Fruit fly (Drosophila melanogaster) whole organism, prepupa: Measurements from ENCODE around the gene CG18661.
A peak's percentile ranks its signal among the peaks of the same experiment; 100 is the strongest.

Source experiments
- CG10631 ChIP-seq: fragments of 200-800 bp; sonication (Bioruptor generic); optimal IDR thresholded peaks from 2 replicates; lab custom pipeline; 2016; ENCODE audit warnings: missing biosample characterization, missing genetic modification characterization
- CG10669 ChIP-seq: fragments of 200-800 bp; sonication (Bioruptor generic); optimal IDR thresholded peaks from 3 replicates; lab custom pipeline; 2018; ENCODE audit warnings: missing biosample characterization, mild to moderate bottlenecking, missing genetic modification characterization, moderate library complexity
- CG11294 ChIP-seq: fragments of 200-800 bp; sonication (Bioruptor generic); IDR thresholded peaks from 2 replicates; pipeline ENCODE4 v1.3.6; 2022; ENCODE audit warnings: missing biosample characterization, missing genetic modification characterization
- CG11762 ChIP-seq: fragments of 200-800 bp; sonication (Bioruptor generic); optimal IDR thresholded peaks from 3 replicates; lab custom pipeline; 2016; ENCODE audit warnings: missing biosample characterization, missing genetic modification characterization; ENCODE audit not compliant: insufficient read depth
- CG11902 ChIP-seq: fragments of 200-800 bp; sonication (Bioruptor generic); optimal IDR thresholded peaks from 3 replicates; lab custom pipeline; 2016; ENCODE audit warnings: missing biosample characterization, missing genetic modification characterization
- CG15336 ChIP-seq: fragments of 200-800 bp; sonication (Bioruptor generic); IDR thresholded peaks from 2 replicates; pipeline ENCODE4 v1.3.6; 2022; ENCODE audit warnings: missing biosample characterization, missing genetic modification characterization
- CG1621 ChIP-seq: fragments of 200-800 bp; sonication (Bioruptor generic); optimal IDR thresholded peaks from 3 replicates; lab custom pipeline; 2018; ENCODE audit warnings: missing biosample characterization, mild to moderate bottlenecking, missing genetic modification characterization
- CG16779 ChIP-seq: fragments of 200-800 bp; sonication (Bioruptor generic); optimal IDR thresholded peaks from 3 replicates; lab custom pipeline; 2017; ENCODE audit warnings: missing biosample characterization, mild to moderate bottlenecking, missing genetic modification characterization
- CG3032 ChIP-seq: fragments of 200-800 bp; optimal IDR thresholded peaks from 2 replicates; lab custom pipeline; 2019; ENCODE audit warnings: missing biosample characterization, mild to moderate bottlenecking, missing genetic modification characterization, moderate library complexity
- CG3919 ChIP-seq: fragments of 200-800 bp; sonication (Bioruptor generic); optimal IDR thresholded peaks from 3 replicates; lab custom pipeline; 2016; ENCODE audit warnings: missing biosample characterization, missing genetic modification characterization
- CG4318 ChIP-seq: fragments of 200-800 bp; sonication (Bioruptor generic); optimal IDR thresholded peaks from 3 replicates; lab custom pipeline; 2017; ENCODE audit warnings: missing biosample characterization, mild to moderate bottlenecking, missing genetic modification characterization
- CG6163 ChIP-seq: fragments of 200-800 bp; sonication (Bioruptor generic); IDR thresholded peaks from 3 replicates; pipeline ENCODE4 v1.3.6; 2022; ENCODE audit warnings: missing biosample characterization, missing genetic modification characterization
- CG6276 ChIP-seq: fragments of 200-800 bp; sonication (Bioruptor generic); optimal IDR thresholded peaks from 2 replicates; lab custom pipeline; 2017; ENCODE audit warnings: missing biosample characterization, mild to moderate bottlenecking, missing genetic modification characterization
- CG6792 ChIP-seq: fragments of 200-800 bp; sonication (Bioruptor generic); optimal IDR thresholded peaks from 3 replicates; lab custom pipeline; 2016; ENCODE audit warnings: missing biosample characterization, missing genetic modification characterization
- CG6808 ChIP-seq: fragments of 200-800 bp; sonication (Bioruptor generic); optimal IDR thresholded peaks from 3 replicates; lab custom pipeline; 2017; ENCODE audit warnings: missing biosample characterization, missing genetic modification characterization, mild to moderate bottlenecking, moderate library complexity, missing genetic modification reagents
- CG7368 ChIP-seq: fragments of 200-800 bp; sonication (Bioruptor generic); optimal IDR thresholded peaks from 3 replicates; lab custom pipeline; 2016; ENCODE audit warnings: missing biosample characterization, missing genetic modification characterization
- CG8119 ChIP-seq: fragments of 200-800 bp; sonication (Bioruptor generic); IDR thresholded peaks from 3 replicates; pipeline ENCODE4 v1.3.6; 2022; ENCODE audit warnings: missing biosample characterization, missing genetic modification characterization
- CG8632 ChIP-seq: fragments of 200-800 bp; sonication (Bioruptor generic); optimal IDR thresholded peaks from 3 replicates; lab custom pipeline; 2016; ENCODE audit warnings: missing biosample characterization, missing genetic modification characterization
- CG9139 ChIP-seq: fragments of 200-800 bp; sonication (Bioruptor generic); optimal IDR thresholded peaks from 3 replicates; lab custom pipeline; 2017; ENCODE audit warnings: missing biosample characterization, mild to moderate bottlenecking, missing genetic modification characterization
- Eip78C ChIP-seq: fragments of 200-800 bp; sonication (Bioruptor generic); peaks from one replicate; lab custom pipeline; 2016; ENCODE audit warnings: missing biosample characterization, missing genetic modification characterization
- Eip93F ChIP-seq: fragments of 200-800 bp; sonication (Bioruptor generic); optimal IDR thresholded peaks from 2 replicates; lab custom pipeline; 2016; ENCODE audit warnings: missing biosample characterization, mild to moderate bottlenecking, missing genetic modification characterization
- Hr38 ChIP-seq: sonication (Bioruptor generic); optimal IDR thresholded peaks from 2 replicates; lab custom pipeline; 2016; ENCODE audit warnings: missing biosample characterization, missing genetic modification characterization
- Hr39 ChIP-seq: fragments of 200-800 bp; sonication (Bioruptor generic); optimal IDR thresholded peaks from 2 replicates; lab custom pipeline; 2016; ENCODE audit warnings: missing biosample characterization, missing genetic modification characterization
- Hr4 ChIP-seq: fragments of 200-800 bp; sonication (Bioruptor generic); optimal IDR thresholded peaks from 3 replicates; lab custom pipeline; 2016; ENCODE audit warnings: missing biosample characterization, missing genetic modification characterization
- Lpt ChIP-seq: fragments of 200-800 bp; sonication (Bioruptor generic); optimal IDR thresholded peaks from 3 replicates; lab custom pipeline; 2016; ENCODE audit warnings: missing biosample characterization, missing genetic modification characterization
- Met ChIP-seq: fragments of 200-800 bp; sonication (Bioruptor generic); optimal IDR thresholded peaks from 3 replicates; lab custom pipeline; 2016; ENCODE audit warnings: missing biosample characterization, missing genetic modification characterization
- OdsH ChIP-seq: fragments of 200-800 bp; sonication (Bioruptor generic); optimal IDR thresholded peaks from 3 replicates; lab custom pipeline; 2016; ENCODE audit warnings: missing biosample characterization, missing genetic modification characterization
- Smox ChIP-seq: fragments of 200-800 bp; sonication (Bioruptor generic); optimal IDR thresholded peaks from 3 replicates; lab custom pipeline; 2016; ENCODE audit warnings: missing biosample characterization, missing genetic modification characterization
- Sox14 ChIP-seq: fragments of 200-800 bp; sonication (Bioruptor generic); optimal IDR thresholded peaks from 3 replicates; lab custom pipeline; 2016; ENCODE audit warnings: missing biosample characterization, missing genetic modification characterization
- Sox15 ChIP-seq: fragments of 200-800 bp; sonication (Bioruptor generic); optimal IDR thresholded peaks from 3 replicates; lab custom pipeline; 2016; ENCODE audit warnings: missing biosample characterization, missing genetic modification characterization
- achi ChIP-seq: fragments of 200-800 bp; sonication (Bioruptor generic); optimal IDR thresholded peaks from 3 replicates; lab custom pipeline; 2016; ENCODE audit warnings: missing biosample characterization, missing genetic modification characterization
- cyc ChIP-seq: fragments of 200-800 bp; sonication (Bioruptor generic); optimal IDR thresholded peaks from 3 replicates; lab custom pipeline; 2016; ENCODE audit warnings: missing biosample characterization, missing genetic modification characterization
- dac ChIP-seq: fragments of 200-800 bp; sonication (Bioruptor generic); optimal IDR thresholded peaks from 2 replicates; lab custom pipeline; 2017; ENCODE audit warnings: missing biosample characterization, mild to moderate bottlenecking, missing genetic modification characterization
- dsx ChIP-seq: fragments of 200-800 bp; optimal IDR thresholded peaks from 3 replicates; lab custom pipeline; 2019; ENCODE audit warnings: missing biosample characterization, mild to moderate bottlenecking, missing genetic modification characterization, moderate library complexity; ENCODE audit not compliant: poor library complexity, severe bottlenecking
- esn ChIP-seq: fragments of 200-800 bp; sonication (Bioruptor generic); optimal IDR thresholded peaks from 2 replicates; lab custom pipeline; 2016; ENCODE audit warnings: missing biosample characterization, mild to moderate bottlenecking, missing genetic modification characterization, moderate library complexity
- fd85E ChIP-seq: fragments of 200-800 bp; sonication (Bioruptor generic); optimal IDR thresholded peaks from 3 replicates; lab custom pipeline; 2016; ENCODE audit warnings: missing biosample characterization, missing genetic modification characterization
- fkh ChIP-seq: fragments of 200-800 bp; sonication (Bioruptor generic); optimal IDR thresholded peaks from 3 replicates; lab custom pipeline; 2017; ENCODE audit warnings: missing biosample characterization, mild to moderate bottlenecking, missing genetic modification characterization, moderate library complexity
- net ChIP-seq: fragments of 200-800 bp; sonication (Bioruptor generic); optimal IDR thresholded peaks from 3 replicates; lab custom pipeline; 2016; ENCODE audit warnings: missing biosample characterization, missing genetic modification characterization
- pdm3 ChIP-seq: fragments of 200-800 bp; sonication (Bioruptor generic); optimal IDR thresholded peaks from 3 replicates; lab custom pipeline; 2016; ENCODE audit warnings: missing biosample characterization, missing genetic modification characterization
- spab ChIP-seq: fragments of 200-800 bp; sonication (Bioruptor generic); optimal IDR thresholded peaks from 2 replicates; lab custom pipeline; 2017; ENCODE audit warnings: missing biosample characterization, mild to moderate bottlenecking, missing genetic modification characterization, missing genetic modification reagents
- ss ChIP-seq, 2 experiments: fragments of 200-800 bp; sonication (Bioruptor generic); optimal IDR thresholded peaks; 2 replicates in 1 of 2; 3 replicates in 1 of 2; lab custom pipeline; 2017 to 2018; ENCODE audit warnings: mild to moderate bottlenecking in 2 of 2, missing biosample characterization in 2 of 2, missing genetic modification characterization in 2 of 2, moderate library complexity in 1 of 2
- svp ChIP-seq: fragments of 200-800 bp; sonication (Bioruptor generic); peaks from one replicate; lab custom pipeline; 2016; ENCODE audit warnings: missing biosample characterization, missing genetic modification characterization
- vri ChIP-seq: fragments of 200-800 bp; sonication (Bioruptor generic); optimal IDR thresholded peaks from 3 replicates; lab custom pipeline; 2016; ENCODE audit warnings: missing biosample characterization, mild to moderate bottlenecking, missing genetic modification characterization

The CG18661 gene

dm6 chr2L:8997285-8997684 is at the start of gene CG18661, which contains the start of gene alien (continued):
- TF ChIP-seq ss (GFP tag; optimal IDR thresholded peaks at IDR 0.05; lab: Kevin White, UChicago), result no peak
- peak; percentile 78 for TF ChIP-seq cyc (GFP tag; lab: Kevin White, UChicago)
- peak; percentile 93 for TF ChIP-seq CG11902 (GFP tag; lab: Kevin White, UChicago)
- TF ChIP-seq CG6276, result no peak
- peak; percentile 88 for TF ChIP-seq net
- TF ChIP-seq svp, result peak; percentile 91
- no peak for TF ChIP-seq pdm3 (GFP tag; lab: Kevin White, UChicago)
- TF ChIP-seq CG6163, result peak; percentile 97

DNA sequence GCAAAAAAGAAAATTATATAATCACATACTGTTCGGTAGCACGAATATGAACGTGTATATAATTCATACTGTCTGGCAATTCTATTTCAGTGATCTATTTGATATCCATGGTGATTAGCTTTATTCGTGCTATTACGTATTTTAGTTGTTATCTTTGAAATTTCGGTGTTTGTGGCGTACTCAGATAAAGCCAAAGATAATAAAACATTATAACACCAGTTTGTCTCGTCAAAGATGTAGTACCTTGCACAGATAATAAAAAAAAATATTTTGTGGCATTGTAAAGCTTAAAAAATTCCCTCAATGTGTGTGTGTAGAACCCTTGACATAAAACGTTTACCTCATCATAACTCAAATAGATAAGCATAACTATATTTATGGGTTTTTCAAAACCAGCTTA is 49.4 kb upstream of the CG18661 start:
- no peak for TF ChIP-seq OdsH (GFP tag; lab: Kevin White, UChicago)
- TF ChIP-seq Eip78C, result peak; percentile 32
- TF ChIP-seq, all 60 proteins: peak for 1

DNA sequence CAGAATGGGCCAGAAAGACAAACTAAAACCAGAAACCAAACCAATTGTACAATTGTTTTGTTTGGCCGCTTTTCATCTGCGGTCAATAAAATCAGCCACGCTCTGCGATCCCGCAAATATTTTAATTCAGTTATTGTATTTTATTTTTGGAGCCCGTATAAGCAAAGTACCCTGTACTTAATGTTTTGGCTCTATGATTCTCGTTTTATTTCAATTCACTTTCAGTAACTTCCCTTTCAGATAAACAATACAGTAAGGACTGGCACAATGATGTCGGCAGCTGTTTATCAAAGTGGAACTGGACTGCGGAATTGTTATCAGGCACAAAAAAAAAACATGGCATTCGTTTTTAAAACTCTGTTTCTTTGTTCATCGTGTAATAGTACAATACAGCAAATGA is 48.8 kb upstream of the CG18661 start:
- no peak for TF ChIP-seq CG6163
- TF ChIP-seq svp, result peak; percentile 68
- TF ChIP-seq vri, result peak; percentile 26
- TF ChIP-seq Sox14 (GFP tag; lab: Kevin White, UChicago), result peak; percentile 10
- no peak for TF ChIP-seq Smox (GFP tag; lab: Kevin White, UChicago)
- no peak for TF ChIP-seq esn
- TF ChIP-seq CG10631 (GFP tag; lab: Kevin White, UChicago), result no peak
- no peak for TF ChIP-seq fd85E (GFP tag; lab: Kevin White, UChicago)
- no peak for TF ChIP-seq CG4318 (GFP tag; lab: Kevin White, UChicago)
- no peak for TF ChIP-seq pdm3 (GFP tag; lab: Kevin White, UChicago)
- TF ChIP-seq, all 60 proteins: peak for 3

DNA sequence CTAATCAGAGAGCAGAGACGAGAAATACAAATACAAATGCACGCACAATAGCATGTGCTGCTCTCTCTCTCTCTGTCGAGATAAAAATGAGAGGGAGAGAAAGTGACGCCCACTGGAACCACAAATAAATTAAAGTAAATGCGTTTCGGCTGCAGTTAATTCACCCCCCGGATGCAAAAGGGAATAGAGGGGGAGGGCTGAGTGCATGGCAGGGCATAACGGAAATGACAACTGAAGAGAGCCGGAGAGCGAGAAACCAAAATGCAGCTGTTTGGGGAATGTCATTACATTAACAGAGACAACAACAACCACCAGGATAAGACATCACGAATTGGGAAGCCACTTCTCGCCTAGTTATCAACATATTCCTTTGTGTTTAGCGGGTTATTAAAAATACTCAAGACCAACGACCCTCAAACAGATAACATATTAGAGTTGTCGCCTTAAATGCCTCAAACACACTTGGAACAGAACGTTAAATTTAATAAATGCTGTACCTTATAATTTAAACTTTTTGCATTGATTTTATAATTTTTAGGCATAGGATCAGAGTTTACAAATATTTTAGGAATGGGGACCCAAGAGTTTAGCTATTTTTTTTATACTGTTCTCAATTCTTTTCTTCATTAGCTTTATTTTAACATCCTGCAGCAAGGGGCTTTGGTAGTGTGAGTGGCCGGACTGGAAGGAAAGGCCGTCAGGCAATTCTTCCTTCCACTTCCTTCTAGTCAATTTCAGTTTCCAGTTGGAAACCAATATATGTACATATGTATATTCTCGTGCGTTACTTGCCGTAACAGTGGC is 47.3 kb upstream of the CG18661 start:
- TF ChIP-seq CG8119 (no peak), CG1621 (no peak), CG7368 (GFP tag; lab: Kevin White, UChicago) (peak; percentile 28), CG10669 (peak; percentile 58), Smox (GFP tag; lab: Kevin White, UChicago) (peak; percentile 67), cyc (GFP tag; lab: Kevin White, UChicago) (peak; percentile 74), CG11902 (GFP tag; lab: Kevin White, UChicago) (peak; percentile 68), CG6808 (peak; percentile 67), dsx (GFP tag; lab: Kevin White, UChicago) (peak; percentile 21), vri (peak; percentile 80), Eip93F (GFP tag; lab: Kevin White, UChicago) (peak; percentile 75), CG11294 (GFP tag; lab: Robert Waterston, UW) (no peak), CG6163 (0 out of 3 replicates have a peak, but pooled peaks have one; percentile 52), Sox15 (GFP tag; lab: Kevin White, UChicago) (peak; percentile 50), Hr4 (GFP tag; lab: Kevin White, UChicago) (peak; percentile 30), spab (GFP tag; lab: Kevin White, UChicago) (peak; percentile 65), Hr38 (GFP tag; lab: Kevin White, UChicago) (no peak), CG16779 (tag; lab: Kevin White, UChicago) (no peak), CG9139 (GFP tag; lab: Kevin White, UChicago) (peak; percentile 32), dac (GFP tag; lab: Kevin White, UChicago) (no peak), achi (GFP tag; lab: Kevin White, UChicago) (peak; percentile 63), ss (GFP tag; optimal IDR thresholded peaks at IDR 0.05; lab: Kevin White, UChicago) (peak; percentile 50 to 58), CG3919 (GFP tag; lab: Kevin White, UChicago) (peak; percentile 73), OdsH (GFP tag; lab: Kevin White, UChicago) (peak; percentile 64), Hr39 (peak; percentile 80), CG8632 (GFP tag; lab: Kevin White, UChicago) (peak; percentile 38), CG11762 (GFP tag; lab: Kevin White, UChicago) (peak; percentile 37), Lpt (GFP tag; lab: Kevin White, UChicago) (no peak), CG3032 (tag; lab: Kevin White, UChicago) (peak; percentile 64), Met (GFP tag; lab: Kevin White, UChicago) (peak; percentile 86), CG15336 (GFP tag; lab: Robert Waterston, UW) (peak; percentile 18; the same call in 1 of the 2 replicates), fkh (no peak), esn (peak; percentile 86), CG6792 (peak; percentile 67)
